Worm (Caenorhabditis elegans): ENCODE measurements around the gene ZK418.10.
A peak's percentile ranks its signal among the peaks of the same experiment; 100 is the strongest.

Gene ZK418.10

ce11 chrIII:7081488-7081887 is 9.0 kb downstream of the ZK418.10 start:
- TF ChIP-seq elt-2 (tag; optimal IDR thresholded peaks at IDR 0.05) (peak; percentile 24), fkh-10 (GFP tag; optimal IDR thresholded peaks at IDR 0.05) (no peak), pqm-1 (tag; optimal IDR thresholded peaks at IDR 0.05) (no peak)

- TF ChIP-seq unc-42 (tag; optimal IDR thresholded peaks at IDR 0.05) (no peak), hlh-15 (tag; optimal IDR thresholded peaks at IDR 0.05) (no peak), odd-2 (tag; optimal IDR thresholded peaks at IDR 0.05) (no peak), ceh-34 (tag; optimal IDR thresholded peaks at IDR 0.05) (no peak), nhr-232 (tag; optimal IDR thresholded peaks at IDR 0.05) (no peak), ceh-45 (GFP tag; IDR thresholded peaks at IDR 0.05) (no peak), ceh-19 (GFP tag; optimal IDR thresholded peaks at IDR 0.05) (no peak), fax-1 (tag; optimal IDR thresholded peaks at IDR 0.05) (no peak), sox-4 (tag; optimal IDR thresholded peaks at IDR 0.05) (no peak), sox-2 (GFP tag; IDR thresholded peaks at IDR 0.05) (no peak), rnt-1 (tag; optimal IDR thresholded peaks at IDR 0.05) (no peak), zip-5 (tag; optimal IDR thresholded peaks at IDR 0.05) (no peak), ets-4 (tag; optimal IDR thresholded peaks at IDR 0.05) (no peak), lin-11 (tag; optimal IDR thresholded peaks at IDR 0.05) (no peak), dmd-4 (tag; optimal IDR thresholded peaks at IDR 0.05; ENCODE audit: borderline replicate concordance) (no peak), lim-6 (tag; optimal IDR thresholded peaks at IDR 0.05) (no peak), eyg-1 (tag; optimal IDR thresholded peaks at IDR 0.05) (no peak), pha-2 (tag; optimal IDR thresholded peaks at IDR 0.05) (no peak)
These were observed 9.8 kb downstream of the ZK418.10 start, which contains the start of gene ZK418.7 for ce11 chrIII:7080689-7081088. Gene ZK418.7 (minus strand): TSS chrIII:7080789.

ce11 chrIII:7078737-7079136 is 11.8 kb downstream of the ZK418.10 start, which contains the start of gene ZK418.6:
Gene ZK418.6 (minus strand): TSS chrIII:7078837.
- TF ChIP-seq rnt-1 (tag; optimal IDR thresholded peaks at IDR 0.05) (no peak), elt-2 (tag; optimal IDR thresholded peaks at IDR 0.05) (no peak), ceh-6 (GFP tag; optimal IDR thresholded peaks at IDR 0.05) (no peak), tbx-7 (tag; optimal IDR thresholded peaks at IDR 0.05) (no peak), T23F11.4 (GFP tag; optimal IDR thresholded peaks at IDR 0.05) (no peak), nhr-232 (tag; optimal IDR thresholded peaks at IDR 0.05) (no peak), pax-1 (tag; optimal IDR thresholded peaks at IDR 0.05) (no peak), fax-1 (tag; optimal IDR thresholded peaks at IDR 0.05) (no peak), ahr-1 (tag; optimal IDR thresholded peaks at IDR 0.05) (no peak), nhr-11 (tag; optimal IDR thresholded peaks at IDR 0.05) (no peak), ceh-2 (tag; optimal IDR thresholded peaks at IDR 0.05) (no peak), syd-9 (tag; optimal IDR thresholded peaks at IDR 0.05) (no peak)

ce11 chrIII:7076386-7076785 is 14.1 kb downstream of the ZK418.10 start, which contains the start of gene ZK418.13:
Gene ZK418.13 (minus strand): TSS chrIII:7076486.
- no peak for TF ChIP-seq nhr-11 (tag; optimal IDR thresholded peaks at IDR 0.05)
- no peak for TF ChIP-seq elt-4 (tag; optimal IDR thresholded peaks at IDR 0.05)
- no peak for TF ChIP-seq C38D4.7 (GFP tag; optimal IDR thresholded peaks at IDR 0.05)
- no peak for TF ChIP-seq T23F11.4 (GFP tag; optimal IDR thresholded peaks at IDR 0.05)
- no peak for TF ChIP-seq syd-9 (tag; optimal IDR thresholded peaks at IDR 0.05)
- no peak for TF ChIP-seq ceh-48 (tag; optimal IDR thresholded peaks at IDR 0.05)
- no peak for TF ChIP-seq pax-1 (tag; optimal IDR thresholded peaks at IDR 0.05)
- no peak for TF ChIP-seq hlh-13 (GFP tag; optimal IDR thresholded peaks at IDR 0.05)
- TF ChIP-seq ceh-22 (tag; optimal IDR thresholded peaks at IDR 0.05): no peak
- no peak for TF ChIP-seq ceh-30 (tag; optimal IDR thresholded peaks at IDR 0.05)
- no peak for TF ChIP-seq ceh-2 (tag; optimal IDR thresholded peaks at IDR 0.05)
- TF ChIP-seq zip-5 (tag; optimal IDR thresholded peaks at IDR 0.05): no peak

- TF ChIP-seq ceh-22 (tag; optimal IDR thresholded peaks at IDR 0.05) (no peak), ceh-48 (tag; optimal IDR thresholded peaks at IDR 0.05) (peak; percentile 2)
These were observed 16.6 kb downstream of the ZK418.10 start, which contains the start of gene ZK418.5 for ce11 chrIII:7073801-7074386. Gene ZK418.5 (minus strand): TSS chrIII:7073851.
